Fruit fly (Drosophila melanogaster) whole organism, embryonic: ENCODE measurements around the gene CG11309.
A peak's percentile ranks its signal among the peaks of the same experiment; 100 is the strongest.

ENCODE experiments used
- ATbp ChIP-seq: fragments of 200-800 bp; sonication (Bioruptor generic); optimal IDR thresholded peaks from 2 replicates; lab custom pipeline; 2017; ENCODE audit warnings: missing biosample characterization, mild to moderate bottlenecking, missing genetic modification characterization, missing genetic modification reagents
- Asciz ChIP-seq: fragments of 200-800 bp; sonication (Bioruptor generic); optimal IDR thresholded peaks from 2 replicates; lab custom pipeline; 2017; ENCODE audit warnings: missing biosample characterization, mild to moderate bottlenecking, missing genetic modification characterization, missing genetic modification reagents
- Atf3 ChIP-seq: fragments of 200-800 bp; sonication (Bioruptor generic); optimal IDR thresholded peaks from 3 replicates; lab custom pipeline; 2016; ENCODE audit warnings: missing biosample characterization, missing genetic modification characterization
- CG10543 ChIP-seq: fragments of 200-800 bp; sonication (Bioruptor generic); optimal IDR thresholded peaks from 3 replicates; lab custom pipeline; 2017; ENCODE audit warnings: missing biosample characterization, mild to moderate bottlenecking, missing genetic modification characterization, moderate library complexity
- CG15073 ChIP-seq: fragments of 200-800 bp; sonication (Bioruptor generic); optimal IDR thresholded peaks from 2 replicates; lab custom pipeline; 2016; ENCODE audit warnings: missing biosample characterization, missing genetic modification characterization
- CG15601 ChIP-seq: fragments of 200-800 bp; sonication (Bioruptor generic); optimal IDR thresholded peaks from 3 replicates; lab custom pipeline; 2019; ENCODE audit warnings: missing biosample characterization, mild to moderate bottlenecking, missing genetic modification characterization, moderate library complexity
- CG16815 ChIP-seq: fragments of 200-800 bp; sonication (Bioruptor generic); optimal IDR thresholded peaks from 3 replicates; lab custom pipeline; 2017; ENCODE audit warnings: missing biosample characterization, mild to moderate bottlenecking, missing genetic modification characterization
- CG17359 ChIP-seq: fragments of 200-800 bp; sonication (Bioruptor generic); optimal IDR thresholded peaks from 3 replicates; lab custom pipeline; 2018; ENCODE audit warnings: missing biosample characterization, mild to moderate bottlenecking, missing genetic modification characterization, moderate library complexity
- CG17802 ChIP-seq: fragments of 200-800 bp; sonication (Bioruptor generic); optimal IDR thresholded peaks from 2 replicates; lab custom pipeline; 2018; ENCODE audit warnings: missing biosample characterization, mild to moderate bottlenecking, missing genetic modification characterization, moderate library complexity
- CG2116 ChIP-seq: fragments of 200-800 bp; sonication (Bioruptor generic); optimal IDR thresholded peaks from 3 replicates; lab custom pipeline; 2018; ENCODE audit warnings: missing biosample characterization, mild to moderate bottlenecking, missing genetic modification characterization
- CG2678 ChIP-seq: fragments of 200-800 bp; sonication (Bioruptor generic); optimal IDR thresholded peaks from 3 replicates; lab custom pipeline; 2019; ENCODE audit warnings: missing biosample characterization, mild to moderate bottlenecking, missing genetic modification characterization, moderate library complexity
- CG31365 ChIP-seq: fragments of 200-800 bp; sonication (Bioruptor generic); optimal IDR thresholded peaks from 2 replicates; lab custom pipeline; 2018; ENCODE audit warnings: missing biosample characterization, mild to moderate bottlenecking, missing genetic modification characterization
- CG31441 ChIP-seq: fragments of 200-800 bp; sonication (Bioruptor generic); IDR thresholded peaks from 2 replicates; pipeline ENCODE4 v1.3.6; 2022; ENCODE audit warnings: missing biosample characterization, missing genetic modification characterization
- CG32772 ChIP-seq: fragments of 200-800 bp; sonication (Bioruptor generic); IDR thresholded peaks from 2 replicates; pipeline ENCODE4 v1.3.6; 2022; ENCODE audit warnings: missing biosample characterization, missing genetic modification characterization
- CG34422 ChIP-seq: fragments of 200-800 bp; sonication (Bioruptor generic); IDR thresholded peaks from 3 replicates; pipeline ENCODE4 v1.3.6; 2022; ENCODE audit warnings: missing biosample characterization, missing genetic modification characterization
- CG3838 ChIP-seq: fragments of 200-800 bp; sonication (Bioruptor generic); optimal IDR thresholded peaks from 3 replicates; lab custom pipeline; 2016; ENCODE audit warnings: missing biosample characterization, missing genetic modification characterization
- CG6254 ChIP-seq: fragments of 200-800 bp; sonication (Bioruptor generic); optimal IDR thresholded peaks from 3 replicates; lab custom pipeline; 2017; ENCODE audit warnings: mild to moderate bottlenecking, missing biosample characterization, missing genetic modification reagents, missing genetic modification characterization
- CG6654 ChIP-seq: fragments of 200-800 bp; sonication (Bioruptor generic); optimal IDR thresholded peaks from 2 replicates; lab custom pipeline; 2017; ENCODE audit warnings: missing biosample characterization, mild to moderate bottlenecking, missing genetic modification characterization
- CG6689 ChIP-seq: fragments of 200-800 bp; sonication (Bioruptor generic); IDR thresholded peaks from 2 replicates; pipeline ENCODE4 v1.3.6; 2022; ENCODE audit warnings: missing biosample characterization, missing genetic modification characterization
- CG7357 ChIP-seq: fragments of 200-800 bp; sonication (Bioruptor generic); IDR thresholded peaks from 3 replicates; pipeline ENCODE4 v1.3.6; 2022; ENCODE audit warnings: missing biosample characterization, missing genetic modification characterization
- CG7372 ChIP-seq: fragments of 200-800 bp; sonication (Bioruptor generic); IDR thresholded peaks from 2 replicates; pipeline ENCODE4 v1.3.6; 2022; ENCODE audit warnings: missing biosample characterization, missing genetic modification characterization
- CG8765 ChIP-seq: fragments of 200-800 bp; sonication (Bioruptor generic); IDR thresholded peaks from 2 replicates; pipeline ENCODE4 v1.3.6; 2022; ENCODE audit warnings: missing biosample characterization, missing genetic modification characterization
- D19A ChIP-seq: fragments of 200-800 bp; optimal IDR thresholded peaks from 3 replicates; lab custom pipeline; 2019; ENCODE audit warnings: missing biosample characterization, mild to moderate bottlenecking, missing genetic modification characterization, moderate library complexity
- Deaf1 ChIP-seq: fragments of 200-800 bp; optimal IDR thresholded peaks from 3 replicates; lab custom pipeline; 2019; ENCODE audit warnings: missing biosample characterization, mild to moderate bottlenecking, missing genetic modification characterization, moderate library complexity
- Eip74EF ChIP-seq, 2 experiments: fragments of 200-800 bp in 1 of 2; fragments of >200 bp in 1 of 2; sonication (Bioruptor generic) in 1 of 2; optimal IDR thresholded peaks; 2 replicates each; lab custom pipeline; 2017 to 2019; ENCODE audit warnings: missing biosample characterization in 2 of 2, missing genetic modification characterization in 2 of 2, mild to moderate bottlenecking in 1 of 2, moderate library complexity in 1 of 2
- HLH54F ChIP-seq: fragments of 200-800 bp; sonication (Bioruptor generic); optimal IDR thresholded peaks from 3 replicates; lab custom pipeline; 2016; ENCODE audit warnings: missing biosample characterization, missing genetic modification characterization
- HLHmδ ChIP-seq: fragments of 200-800 bp; sonication (Bioruptor generic); optimal IDR thresholded peaks from 2 replicates; lab custom pipeline; 2018; ENCODE audit warnings: missing biosample characterization, mild to moderate bottlenecking, missing genetic modification characterization, moderate library complexity
- NFAT ChIP-seq: fragments of 200-800 bp; sonication (Bioruptor generic); IDR thresholded peaks from 2 replicates; pipeline ENCODE4 v1.3.6; 2022; ENCODE audit warnings: missing biosample characterization, missing genetic modification characterization
- Pdp1 ChIP-seq, 2 experiments: fragments of 200-800 bp; sonication (Bioruptor generic); optimal IDR thresholded peaks; 3 replicates each; lab custom pipeline; 2016; ENCODE audit warnings: missing biosample characterization in 2 of 2, missing genetic modification characterization in 2 of 2, mild to moderate bottlenecking in 1 of 2, moderate library complexity in 1 of 2
- Scr ChIP-seq: fragments of 200-800 bp; sonication (Bioruptor generic); IDR thresholded peaks from 2 replicates; pipeline ENCODE4 v1.3.6; 2022; ENCODE audit warnings: missing biosample characterization, missing genetic modification characterization; ENCODE audit not compliant: partially characterized antibody
- Xbp1 ChIP-seq: fragments of 200-800 bp; sonication (Bioruptor generic); optimal IDR thresholded peaks from 3 replicates; lab custom pipeline; 2016; ENCODE audit warnings: missing biosample characterization, mild to moderate bottlenecking, missing genetic modification characterization
- cas ChIP-seq: fragments of 200-800 bp; sonication (Bioruptor generic); IDR thresholded peaks from 2 replicates; pipeline ENCODE4 v1.3.6; 2022; ENCODE audit warnings: missing biosample characterization, missing genetic modification characterization
- chinmo ChIP-seq: fragments of 200-800 bp; sonication (Bioruptor generic); IDR thresholded peaks from 4 replicates; pipeline ENCODE4 v1.3.6; 2022; ENCODE audit warnings: missing biosample characterization, missing genetic modification characterization; ENCODE audit not compliant: partially characterized antibody
- ci ChIP-seq: fragments of 200-800 bp; sonication (Bioruptor generic); IDR thresholded peaks from 3 replicates; pipeline ENCODE4 v1.3.6; 2022; ENCODE audit warnings: missing biosample characterization, missing genetic modification characterization
- dmrt99B ChIP-seq: fragments of 200-800 bp; sonication (Bioruptor generic); optimal IDR thresholded peaks from 2 replicates; lab custom pipeline; 2018; ENCODE audit warnings: missing biosample characterization, mild to moderate bottlenecking, missing genetic modification characterization, moderate library complexity
- ewg ChIP-seq: fragments of 200-800 bp; sonication (Bioruptor generic); optimal IDR thresholded peaks from 3 replicates; lab custom pipeline; 2017; ENCODE audit warnings: mild to moderate bottlenecking, missing biosample characterization, missing genetic modification reagents, missing genetic modification characterization
- gfzf ChIP-seq: fragments of 200-800 bp; sonication (Bioruptor generic); optimal IDR thresholded peaks from 2 replicates; lab custom pipeline; 2016; ENCODE audit warnings: missing biosample characterization, mild to moderate bottlenecking, missing genetic modification characterization, moderate library complexity
- grn ChIP-seq: fragments of 200-800 bp; sonication (Bioruptor generic); optimal IDR thresholded peaks from 3 replicates; lab custom pipeline; 2017; ENCODE audit warnings: missing biosample characterization, missing genetic modification characterization
- hth ChIP-seq: fragments of >200 bp; optimal IDR thresholded peaks from 2 replicates; lab custom pipeline; 2017; ENCODE audit warnings: inconsistent platforms
- lola ChIP-seq, 3 experiments: fragments of >200 bp in 2 of 3; fragments of 200-800 bp in 1 of 3; sonication (Bioruptor generic) in 1 of 3; optimal IDR thresholded peaks; 2 replicates each; lab custom pipeline; 2017 to 2019; ENCODE audit warnings: missing biosample characterization in 3 of 3, missing genetic modification characterization in 3 of 3, mild to moderate bottlenecking in 1 of 3, moderate library complexity in 1 of 3
- nerfin-2 ChIP-seq: fragments of 200-800 bp; sonication (Bioruptor generic); IDR thresholded peaks from 2 replicates; pipeline ENCODE4 v1.3.6; 2022; ENCODE audit warnings: missing biosample characterization, missing genetic modification characterization; ENCODE audit not compliant: partially characterized antibody
- nmo ChIP-seq: fragments of 200-800 bp; sonication (Bioruptor generic); optimal IDR thresholded peaks from 2 replicates; lab custom pipeline; 2018; ENCODE audit warnings: missing biosample characterization, mild to moderate bottlenecking, missing genetic modification characterization, moderate library complexity
- nom ChIP-seq: fragments of 200-800 bp; sonication (Bioruptor generic); optimal IDR thresholded peaks from 2 replicates; lab custom pipeline; 2017; ENCODE audit warnings: missing biosample characterization, missing genetic modification characterization, mild to moderate bottlenecking, moderate library complexity, missing genetic modification reagents
- ranshi ChIP-seq: fragments of 200-800 bp; sonication (Bioruptor generic); IDR thresholded peaks from 2 replicates; pipeline ENCODE4 v1.3.6; 2022; ENCODE audit warnings: missing biosample characterization, missing genetic modification characterization
- sens ChIP-seq: fragments of 200-800 bp; sonication (Bioruptor generic); peaks from one replicate; lab custom pipeline; 2016; ENCODE audit warnings: missing biosample characterization, missing genetic modification characterization
- sens-2 ChIP-seq: fragments of 200-800 bp; sonication (Bioruptor generic); IDR thresholded peaks from 2 replicates; pipeline ENCODE4 v1.3.6; 2022; ENCODE audit warnings: missing biosample characterization, missing genetic modification characterization
- tap ChIP-seq: fragments of 200-800 bp; optimal IDR thresholded peaks from 3 replicates; lab custom pipeline; 2019; ENCODE audit warnings: missing biosample characterization, mild to moderate bottlenecking, missing genetic modification characterization, moderate library complexity
- twi ChIP-seq: fragments of 200-800 bp; optimal IDR thresholded peaks from 2 replicates; lab custom pipeline; 2019; ENCODE audit warnings: missing biosample characterization, mild to moderate bottlenecking, missing genetic modification characterization, moderate library complexity

Gene CG11309

DNA sequence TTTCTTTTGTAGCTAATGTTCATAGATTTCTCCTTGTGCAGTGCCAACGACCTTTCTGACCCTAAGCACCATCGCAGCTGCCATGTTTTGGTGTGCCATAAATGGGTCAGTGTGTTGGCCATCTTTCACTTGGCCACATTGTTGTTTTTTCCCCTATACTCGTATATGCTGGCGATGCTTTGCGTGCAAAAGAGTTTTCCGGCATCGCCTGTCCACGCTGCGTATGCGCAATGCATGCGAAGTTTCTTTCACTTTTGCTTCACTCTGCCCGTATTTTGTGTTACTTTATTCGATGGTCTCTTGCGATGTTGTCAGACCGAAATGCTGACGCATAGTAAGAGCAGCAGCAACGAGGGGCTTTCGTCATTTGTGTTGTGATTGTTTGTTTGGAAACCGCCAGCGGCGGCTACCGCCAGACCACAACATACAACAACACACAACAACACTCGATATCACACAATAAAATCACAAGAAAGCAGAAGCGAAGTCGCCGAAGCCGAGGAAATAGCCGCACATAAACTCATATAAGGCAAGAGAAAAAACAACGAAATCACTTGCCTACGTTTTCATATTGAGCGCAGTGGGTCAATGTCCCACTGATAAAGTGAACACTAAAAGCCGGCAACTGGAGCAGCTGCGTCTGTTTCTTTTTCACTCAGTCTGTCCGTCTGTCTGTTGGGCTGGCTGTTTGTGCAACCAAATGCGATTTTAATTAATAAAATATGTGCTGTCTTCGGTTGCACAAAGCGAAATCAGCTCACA is 42.9 kb downstream of the CG11309 start (continued):
- no peak for TF ChIP-seq Atf3 (GFP tag; lab: Kevin White, UChicago)
- TF ChIP-seq chinmo (GFP tag; lab: Robert Waterston, UW), result peak; percentile 63; the same call in 1 of the 4 replicates
- peak; percentile 23 for TF ChIP-seq Deaf1 (tag; lab: Kevin White, UChicago)
- TF ChIP-seq CG7372, result peak; percentile 40; the same call in 1 of the 2 replicates
- TF ChIP-seq CG34422, result peak; percentile 18; the same call in 1 of the 3 replicates
- TF ChIP-seq CG2116 (GFP tag; lab: Kevin White, UChicago), result no peak
- no peak for TF ChIP-seq tap (tag; lab: Kevin White, UChicago)
- no peak for TF ChIP-seq lola (GFP tag; optimal IDR thresholded peaks at IDR 0.05; lab: Kevin White, UChicago)
- TF ChIP-seq CG3838, result peak; percentile 29
- no peak for TF ChIP-seq CG32772 (GFP tag; lab: Robert Waterston, UW)
- TF ChIP-seq sens-2 (GFP tag; lab: Robert Waterston, UW), result 0 out of 2 replicates have a peak, but pooled peaks have one; percentile 23
- TF ChIP-seq HLH54F (GFP tag; lab: Kevin White, UChicago), result no peak
- no peak for TF ChIP-seq gfzf
- TF ChIP-seq CG7357, result no peak
- no peak for TF ChIP-seq nerfin-2
- no peak for TF ChIP-seq nmo (GFP tag; lab: Kevin White, UChicago)
- no peak for TF ChIP-seq CG31365
- peak; percentile 28 for TF ChIP-seq CG10543 (GFP tag; lab: Kevin White, UChicago)
- TF ChIP-seq ranshi, result 0 out of 2 replicates have a peak, but pooled peaks have one; percentile 23
- no peak for TF ChIP-seq cas (GFP tag; lab: Robert Waterston, UW)
- TF ChIP-seq twi (tag; lab: Kevin White, UChicago), result no peak
- peak in 1 of 2 experiments; percentile 55 for TF ChIP-seq Eip74EF (GFP tag; optimal IDR thresholded peaks at IDR 0.05; lab: Kevin White, UChicago)
- no peak for TF ChIP-seq Scr (GFP tag; lab: Robert Waterston, UW)
- peak; percentile 57 for TF ChIP-seq grn (GFP tag; lab: Kevin White, UChicago)
- TF ChIP-seq CG16815 (GFP tag; lab: Kevin White, UChicago), result no peak

DNA sequence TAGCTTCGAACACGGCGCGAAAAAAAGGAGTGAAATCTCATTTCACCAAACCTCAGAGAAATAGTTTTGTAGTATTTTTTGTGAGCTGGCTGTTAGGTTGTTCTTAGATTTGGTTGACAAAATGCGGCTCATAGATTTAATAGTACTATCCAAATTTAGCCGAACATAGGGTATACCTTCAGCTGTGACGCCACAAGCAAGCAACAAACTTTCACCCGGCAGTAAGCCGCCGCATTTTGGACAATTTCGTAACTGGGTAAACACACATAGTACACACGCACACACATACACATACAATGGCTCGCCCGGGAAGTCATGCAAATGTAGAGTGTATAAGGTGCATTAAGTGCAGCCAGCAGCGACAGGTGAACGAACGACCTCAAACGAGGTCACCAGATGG is 45.2 kb downstream of the CG11309 start:
- peak; percentile 9 for TF ChIP-seq CG6254 (GFP tag; lab: Kevin White, UChicago)
- no peak for TF ChIP-seq CG17802
- TF ChIP-seq hth (lab: Kevin White, UChicago), result no peak
- TF ChIP-seq Xbp1 (GFP tag; lab: Kevin White, UChicago), result peak; percentile 22
- no peak for TF ChIP-seq NFAT (GFP tag; lab: Robert Waterston, UW)
- peak; percentile 36; the same call in 1 of the 2 replicates for TF ChIP-seq CG6689 (GFP tag; lab: Robert Waterston, UW)
- peak; percentile 9 for TF ChIP-seq CG6654 (GFP tag; lab: Kevin White, UChicago)
- TF ChIP-seq dmrt99B (tag; lab: Kevin White, UChicago), result peak; percentile 51
- peak; percentile 40 for TF ChIP-seq Asciz (GFP tag; lab: Kevin White, UChicago)
- peak; percentile 18 for TF ChIP-seq CG2678 (tag; lab: Kevin White, UChicago)
- TF ChIP-seq CG15601 (tag; lab: Kevin White, UChicago), result peak; percentile 23
- TF ChIP-seq CG8765 (GFP tag; lab: Robert Waterston, UW), result no peak
- TF ChIP-seq D19A, result peak; percentile 47
- TF ChIP-seq ATbp, result peak; percentile 68
- peak; percentile 43 for TF ChIP-seq CG17359 (tag; lab: Kevin White, UChicago)
- TF ChIP-seq nom (GFP tag; lab: Kevin White, UChicago), result no peak
- peak; percentile 32 for TF ChIP-seq ewg (GFP tag; lab: Kevin White, UChicago)
- TF ChIP-seq CG31441 (GFP tag; lab: Robert Waterston, UW), result 0 out of 2 replicates have a peak, but pooled peaks have one; percentile 14
- peak; percentile 32 for TF ChIP-seq HLHmδ
- peak in 1 of 2 experiments; percentile 38 for TF ChIP-seq Pdp1 (GFP tag; optimal IDR thresholded peaks at IDR 0.05; lab: Kevin White, UChicago)
- peak; percentile 34; the same call in 2 of the 3 replicates for TF ChIP-seq ci (GFP tag; lab: Robert Waterston, UW)
- TF ChIP-seq sens (GFP tag; lab: Kevin White, UChicago), result peak; percentile 86
- no peak for TF ChIP-seq cas (GFP tag; lab: Robert Waterston, UW)
- no peak for TF ChIP-seq CG15073 (GFP tag; lab: Kevin White, UChicago)
